Fruit fly (Drosophila melanogaster): ENCODE data around the gene dl.

dm6 chr2L:17492680-17493079 is 42.5 kb upstream of the dl start:
- TF ChIP-seq pan (optimal IDR thresholded peaks at IDR 0.05) (no peak), EcR (GFP tag; optimal IDR thresholded peaks at IDR 0.05) (no peak), usp (GFP tag; optimal IDR thresholded peaks at IDR 0.05) (no peak), CG8478 (optimal IDR thresholded peaks at IDR 0.05) (no peak)

All from whole organism.